Fruit fly (Drosophila melanogaster) whole organism, adult: ENCODE data around the gene mei-P22.

Experiments
- CG11617 ChIP-seq: fragments of 200-800 bp; sonication (Bioruptor generic); optimal IDR thresholded peaks from 2 replicates; lab custom pipeline; 2017; ENCODE audit warnings: mild to moderate bottlenecking, missing biosample characterization, missing genetic modification reagents, missing genetic modification characterization
- CG12768 ChIP-seq: fragments of 200-800 bp; sonication (Bioruptor generic); optimal IDR thresholded peaks from 2 replicates; lab custom pipeline; 2017; ENCODE audit warnings: missing biosample characterization, missing genetic modification characterization, mild to moderate bottlenecking, moderate library complexity, missing genetic modification reagents
- CG14711 ChIP-seq: fragments of 200-800 bp; sonication (Bioruptor generic); optimal IDR thresholded peaks from 2 replicates; lab custom pipeline; 2018; ENCODE audit warnings: missing biosample characterization, mild to moderate bottlenecking, missing genetic modification characterization, moderate library complexity
- CG1620 ChIP-seq: fragments of 200-800 bp; sonication (Bioruptor generic); optimal IDR thresholded peaks from 2 replicates; lab custom pipeline; 2016; ENCODE audit warnings: missing biosample characterization, missing genetic modification characterization
- CG33017 ChIP-seq: fragments of 200-800 bp; sonication (Bioruptor generic); optimal IDR thresholded peaks from 2 replicates; lab custom pipeline; 2018; ENCODE audit warnings: missing biosample characterization, mild to moderate bottlenecking, missing genetic modification characterization, moderate library complexity
- CG5204 ChIP-seq: fragments of 200-800 bp; sonication (Bioruptor generic); optimal IDR thresholded peaks from 2 replicates; lab custom pipeline; 2016; ENCODE audit warnings: missing biosample characterization, missing genetic modification characterization
- CG7045 ChIP-seq: fragments of 200-800 bp; sonication (Bioruptor generic); optimal IDR thresholded peaks from 2 replicates; lab custom pipeline; 2017; ENCODE audit warnings: missing biosample characterization, mild to moderate bottlenecking, missing genetic modification characterization
- CG7101 ChIP-seq: fragments of 200-800 bp; sonication (Bioruptor generic); optimal IDR thresholded peaks from 2 replicates; lab custom pipeline; 2018; ENCODE audit warnings: missing biosample characterization, mild to moderate bottlenecking, missing genetic modification characterization, moderate library complexity
- Clk ChIP-seq: fragments of 200-800 bp; sonication (Bioruptor generic); optimal IDR thresholded peaks from 2 replicates; lab custom pipeline; 2017; ENCODE audit warnings: missing biosample characterization, missing genetic modification characterization
- Crg-1 ChIP-seq: fragments of 200-800 bp; sonication (Bioruptor generic); optimal IDR thresholded peaks from 2 replicates; lab custom pipeline; 2016; ENCODE audit warnings: missing biosample characterization, missing genetic modification characterization
- Hr96 ChIP-seq: fragments of 200-800 bp; sonication (Bioruptor generic); optimal IDR thresholded peaks from 2 replicates; lab custom pipeline; 2016; ENCODE audit warnings: missing biosample characterization, missing genetic modification characterization
- Mnt ChIP-seq: fragments of 200-800 bp; sonication (Bioruptor generic); optimal IDR thresholded peaks from 2 replicates; lab custom pipeline; 2016; ENCODE audit warnings: missing biosample characterization, mild to moderate bottlenecking, missing genetic modification characterization
- bab1 ChIP-seq: fragments of 200-800 bp; sonication (Bioruptor generic); optimal IDR thresholded peaks from 3 replicates; lab custom pipeline; 2019; ENCODE audit warnings: missing biosample characterization, mild to moderate bottlenecking, missing genetic modification characterization, moderate library complexity
- cic ChIP-seq: fragments of 200-800 bp; sonication (Bioruptor generic); optimal IDR thresholded peaks from 2 replicates; lab custom pipeline; 2017; ENCODE audit warnings: missing biosample characterization, mild to moderate bottlenecking, missing genetic modification characterization, moderate library complexity
- cnc ChIP-seq, 2 experiments: fragments of >200 bp; optimal IDR thresholded peaks; 2 replicates each; lab custom pipeline; 2017
- kay ChIP-seq: fragments of 200-800 bp; sonication (Bioruptor generic); peaks from one replicate; lab custom pipeline; 2016; ENCODE audit warnings: missing biosample characterization, missing genetic modification characterization, borderline replicate concordance
- ovo ChIP-seq: fragments of 200-800 bp; sonication (Bioruptor generic); optimal IDR thresholded peaks from 2 replicates; lab custom pipeline; 2016; ENCODE audit warnings: missing biosample characterization, missing genetic modification characterization
- pad ChIP-seq: fragments of 200-800 bp; sonication (Bioruptor generic); optimal IDR thresholded peaks from 3 replicates; lab custom pipeline; 2017; ENCODE audit warnings: missing biosample characterization, missing genetic modification characterization, mild to moderate bottlenecking, moderate library complexity, missing genetic modification reagents
- tj ChIP-seq: fragments of 200-800 bp; sonication (Bioruptor generic); optimal IDR thresholded peaks from 3 replicates; lab custom pipeline; 2017; ENCODE audit warnings: missing biosample characterization, mild to moderate bottlenecking, missing genetic modification characterization, moderate library complexity
- toe ChIP-seq: fragments of 200-800 bp; sonication (Bioruptor generic); optimal IDR thresholded peaks from 2 replicates; lab custom pipeline; 2016; ENCODE audit warnings: missing biosample characterization, missing genetic modification characterization

mei-P22 gene

DNA sequence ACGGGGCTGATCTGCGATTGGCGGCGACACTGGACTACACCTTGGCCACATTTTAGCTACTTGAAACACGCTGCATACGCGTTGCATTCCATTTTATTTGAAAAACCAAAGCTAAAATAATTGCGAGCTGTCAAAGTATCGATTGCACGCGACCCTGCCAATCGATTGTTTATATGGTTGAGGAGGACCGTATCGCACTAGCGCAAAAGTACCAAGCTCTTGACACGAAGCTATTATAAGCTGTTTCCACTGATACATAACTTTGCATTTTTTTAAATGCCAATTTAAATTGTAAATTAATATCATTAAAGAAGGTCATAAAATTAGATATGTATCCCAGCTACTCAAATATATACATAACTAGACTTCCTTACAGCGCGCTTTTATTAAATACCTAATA is 5.0 kb downstream of the mei-P22 start, which contains the start of gene Cdc27:
Gene Cdc27, minus strand, starts transcription at position 174 of the 400 bp plus-strand sequence.
- TF ChIP-seq toe (peak; percentile 19), CG7101 (tag; lab: Kevin White, UChicago) (peak; percentile 43), CG11617 (GFP tag; lab: Kevin White, UChicago) (peak; percentile 2), bab1 (GFP tag; lab: Kevin White, UChicago) (peak; percentile 35), Mnt (peak; percentile 17), CG7045 (GFP tag; lab: Kevin White, UChicago) (no peak)

DNA sequence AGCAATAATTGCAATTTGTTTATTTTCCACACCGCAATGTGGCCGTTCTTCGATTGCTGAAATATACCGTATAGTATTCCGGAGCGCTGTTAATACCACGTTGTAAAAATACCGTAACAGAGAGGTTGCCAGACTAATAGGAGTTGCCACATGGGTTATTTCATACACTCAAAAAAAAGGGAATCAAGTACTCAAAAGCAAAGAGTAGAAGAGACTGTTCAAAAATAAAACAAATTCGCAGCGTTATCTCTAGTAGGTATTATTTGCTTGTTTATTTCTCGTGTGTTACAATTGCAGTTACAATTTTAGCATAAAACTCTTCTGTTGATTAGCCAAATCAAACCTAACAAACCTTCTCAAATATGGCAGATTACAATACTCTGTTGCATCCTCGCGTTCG is 6.3 kb downstream of the mei-P22 start, which contains the start of gene MED4:
Gene MED4, minus strand, starts transcription at position 59 of the 400 bp plus-strand sequence.
- TF ChIP-seq Clk (GFP tag; lab: Kevin White, UChicago) (peak; percentile 5), cic (no peak), ovo (no peak), CG33017 (tag; lab: Kevin White, UChicago) (no peak), tj (GFP tag; lab: Kevin White, UChicago) (peak; percentile 20), CG5204 (no peak), pad (GFP tag; lab: Kevin White, UChicago) (peak; percentile 17), Crg-1 (GFP tag; lab: Kevin White, UChicago) (peak; percentile 18), CG7101 (tag; lab: Kevin White, UChicago) (peak; percentile 50), CG7045 (GFP tag; lab: Kevin White, UChicago) (peak; percentile 45), Hr96 (peak; percentile 17), CG1620 (GFP tag; lab: Kevin White, UChicago) (peak; percentile 38), CG11617 (GFP tag; lab: Kevin White, UChicago) (peak; percentile 24), kay (no peak), CG14711 (tag; lab: Kevin White, UChicago) (peak; percentile 16), CG12768 (GFP tag; lab: Kevin White, UChicago) (peak; percentile 41), cnc (optimal IDR thresholded peaks at IDR 0.05; lab: Kevin White, UChicago) (no peak), toe (peak; percentile 51), bab1 (GFP tag; lab: Kevin White, UChicago) (peak; percentile 67), Mnt (peak; percentile 43)

dm6 chr3L:7254724-7255123 is 10.5 kb downstream of the mei-P22 start:
- TF ChIP-seq CG5204 (no peak), CG1620 (GFP tag; lab: Kevin White, UChicago) (no peak), CG7101 (tag; lab: Kevin White, UChicago) (no peak), CG11617 (GFP tag; lab: Kevin White, UChicago) (no peak), cic (no peak), CG12768 (GFP tag; lab: Kevin White, UChicago) (no peak), ovo (no peak), CG33017 (tag; lab: Kevin White, UChicago) (no peak), Mnt (no peak), bab1 (GFP tag; lab: Kevin White, UChicago) (no peak), kay (no peak)

dm6 chr3L:7258267-7258666 is 14.1 kb downstream of the mei-P22 start:
- TF ChIP-seq CG5204 (no peak), Hr96 (no peak), ovo (no peak), CG14711 (tag; lab: Kevin White, UChicago) (no peak), cic (no peak), toe (no peak), tj (GFP tag; lab: Kevin White, UChicago) (no peak), CG7045 (GFP tag; lab: Kevin White, UChicago) (no peak), CG11617 (GFP tag; lab: Kevin White, UChicago) (no peak), CG1620 (GFP tag; lab: Kevin White, UChicago) (no peak), cnc (optimal IDR thresholded peaks at IDR 0.05; lab: Kevin White, UChicago) (no peak), Clk (GFP tag; lab: Kevin White, UChicago) (no peak), CG33017 (tag; lab: Kevin White, UChicago) (no peak), pad (GFP tag; lab: Kevin White, UChicago) (no peak), CG12768 (GFP tag; lab: Kevin White, UChicago) (no peak), Crg-1 (GFP tag; lab: Kevin White, UChicago) (no peak), kay (no peak), bab1 (GFP tag; lab: Kevin White, UChicago) (no peak)

DNA sequence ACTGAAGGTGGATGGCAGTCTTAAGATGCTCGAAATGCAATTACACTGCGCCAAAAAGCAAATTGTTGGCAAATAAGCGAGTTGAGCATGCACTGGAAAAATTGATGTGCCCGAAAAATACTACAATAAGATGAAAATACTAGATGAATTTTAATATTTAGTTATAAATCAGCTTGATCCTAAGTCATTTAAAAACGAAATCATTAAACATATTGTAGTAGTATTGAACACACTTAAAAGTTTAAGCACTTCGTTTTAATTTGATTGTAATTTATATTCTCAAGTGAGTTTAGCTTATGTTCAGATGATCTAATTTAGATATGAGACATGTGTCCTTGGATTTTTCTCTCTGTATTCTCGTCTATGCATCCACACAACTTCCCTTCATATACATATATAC is 18.3 kb downstream of the mei-P22 start:
- no peak for TF ChIP-seq CG7045 (GFP tag; lab: Kevin White, UChicago)
- no peak for TF ChIP-seq Mnt
- no peak for TF ChIP-seq tj (GFP tag; lab: Kevin White, UChicago)
- no peak for TF ChIP-seq CG12768 (GFP tag; lab: Kevin White, UChicago)
- no peak for TF ChIP-seq Clk (GFP tag; lab: Kevin White, UChicago)
- TF ChIP-seq kay, result no peak
- TF ChIP-seq CG33017 (tag; lab: Kevin White, UChicago), result no peak
- no peak for TF ChIP-seq CG14711 (tag; lab: Kevin White, UChicago)

DNA sequence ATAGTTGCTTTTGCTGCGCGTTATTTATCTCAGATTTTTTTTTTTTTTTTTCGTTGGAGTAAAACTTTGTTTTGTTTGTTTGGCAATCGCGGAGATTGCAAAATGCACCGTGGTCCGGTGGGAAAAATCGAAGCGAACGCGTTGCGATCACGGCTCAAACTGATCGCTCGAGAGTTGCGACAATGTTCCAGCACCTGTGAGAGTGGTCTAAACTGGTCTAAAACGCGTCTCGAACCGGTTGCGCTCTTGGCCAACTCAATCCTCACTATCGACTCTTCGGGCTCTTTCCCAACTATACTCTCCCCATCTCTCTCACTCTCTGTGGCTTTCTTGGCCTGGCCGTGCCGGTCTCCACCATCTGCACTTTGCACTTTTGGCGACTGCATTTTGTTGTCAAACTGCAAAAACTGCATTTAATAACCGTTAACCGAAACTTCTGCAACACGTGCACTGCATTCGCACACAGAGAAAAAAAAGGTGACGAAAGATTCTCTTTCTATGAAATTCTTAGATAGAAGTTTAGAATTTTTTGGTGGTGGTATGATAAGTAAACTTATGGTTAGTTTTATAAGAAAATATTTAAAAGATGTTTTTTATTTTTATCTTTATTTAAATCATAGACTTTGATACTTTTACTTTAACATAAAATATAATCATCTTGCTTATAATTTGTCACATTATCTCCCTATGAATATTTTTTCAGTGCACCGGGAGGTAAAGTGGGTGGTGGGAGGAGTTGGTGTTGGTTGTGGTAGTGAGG is 19.7 kb downstream of the mei-P22 start, which contains the start of gene CG14830:
Gene CG14830, minus strand, starts transcription at position 164 of the 760 bp plus-strand sequence.
- TF ChIP-seq CG12768 (GFP tag; lab: Kevin White, UChicago) (no peak), Hr96 (no peak), cic (no peak), CG1620 (GFP tag; lab: Kevin White, UChicago) (no peak), CG7101 (tag; lab: Kevin White, UChicago) (no peak), pad (GFP tag; lab: Kevin White, UChicago) (no peak), CG7045 (GFP tag; lab: Kevin White, UChicago) (no peak), tj (GFP tag; lab: Kevin White, UChicago) (peak; percentile 54), Mnt (no peak), CG33017 (tag; lab: Kevin White, UChicago) (no peak), toe (no peak), kay (no peak), CG11617 (GFP tag; lab: Kevin White, UChicago) (no peak), Crg-1 (GFP tag; lab: Kevin White, UChicago) (no peak), cnc (optimal IDR thresholded peaks at IDR 0.05; lab: Kevin White, UChicago) (no peak), Clk (GFP tag; lab: Kevin White, UChicago) (no peak), CG14711 (tag; lab: Kevin White, UChicago) (peak; percentile 4), ovo (peak; percentile 36), CG5204 (no peak), bab1 (GFP tag; lab: Kevin White, UChicago) (no peak)
